Fruit fly (Drosophila melanogaster) whole organism, embryonic: ENCODE results near the gene EAChm.
A peak's percentile ranks its signal among the peaks of the same experiment; 100 is the strongest.

Source experiments
- CG10979 ChIP-seq: fragments of 200-800 bp; sonication (Bioruptor generic); optimal IDR thresholded peaks from 2 replicates; lab custom pipeline; 2018; ENCODE audit warnings: missing biosample characterization, mild to moderate bottlenecking, missing genetic modification characterization, moderate library complexity
- CG11504 ChIP-seq: fragments of 200-800 bp; sonication (Bioruptor generic); optimal IDR thresholded peaks from 3 replicates; lab custom pipeline; 2019; ENCODE audit warnings: missing biosample characterization, mild to moderate bottlenecking, missing genetic modification characterization, moderate library complexity
- CG12219 ChIP-seq: fragments of 200-800 bp; sonication (Bioruptor generic); optimal IDR thresholded peaks from 3 replicates; lab custom pipeline; 2018; ENCODE audit warnings: missing biosample characterization, mild to moderate bottlenecking, missing genetic modification characterization
- CG12769 ChIP-seq: fragments of 200-800 bp; sonication (Bioruptor generic); optimal IDR thresholded peaks from 2 replicates; lab custom pipeline; 2019; ENCODE audit warnings: missing biosample characterization, mild to moderate bottlenecking, missing genetic modification characterization, moderate library complexity
- CG13296 ChIP-seq: fragments of 200-800 bp; sonication (Bioruptor generic); optimal IDR thresholded peaks from 3 replicates; lab custom pipeline; 2018; ENCODE audit warnings: missing biosample characterization, mild to moderate bottlenecking, missing genetic modification characterization
- CG14050 ChIP-seq: fragments of 200-800 bp; sonication (Bioruptor generic); IDR thresholded peaks from 3 replicates; pipeline ENCODE4 v1.3.6; 2022; ENCODE audit warnings: missing biosample characterization, missing genetic modification characterization
- CG14441 ChIP-seq: fragments of 200-800 bp; sonication (Bioruptor generic); IDR thresholded peaks from 2 replicates; pipeline ENCODE4 v1.3.6; 2022; ENCODE audit warnings: missing biosample characterization, missing genetic modification characterization
- CG15011 ChIP-seq: fragments of 200-800 bp; sonication (Bioruptor generic); optimal IDR thresholded peaks from 3 replicates; lab custom pipeline; 2018; ENCODE audit warnings: missing biosample characterization, mild to moderate bottlenecking, missing genetic modification characterization
- CG16779 ChIP-seq: fragments of 200-800 bp; sonication (Bioruptor generic); IDR thresholded peaks from 2 replicates; pipeline ENCODE4 v1.3.6; 2022; ENCODE audit warnings: missing biosample characterization, missing genetic modification characterization
- CG16815 ChIP-seq: fragments of 200-800 bp; sonication (Bioruptor generic); optimal IDR thresholded peaks from 3 replicates; lab custom pipeline; 2017; ENCODE audit warnings: missing biosample characterization, mild to moderate bottlenecking, missing genetic modification characterization
- CG18476 ChIP-seq: fragments of 200-800 bp; sonication (Bioruptor generic); optimal IDR thresholded peaks from 2 replicates; lab custom pipeline; 2016; ENCODE audit warnings: missing biosample characterization, mild to moderate bottlenecking, missing genetic modification characterization
- CG2712 ChIP-seq: fragments of 200-800 bp; optimal IDR thresholded peaks from 3 replicates; lab custom pipeline; 2019; ENCODE audit warnings: missing biosample characterization, mild to moderate bottlenecking, missing genetic modification characterization, moderate library complexity
- CG32772 ChIP-seq: fragments of 200-800 bp; sonication (Bioruptor generic); IDR thresholded peaks from 2 replicates; pipeline ENCODE4 v1.3.6; 2022; ENCODE audit warnings: missing biosample characterization, missing genetic modification characterization
- CG7839 ChIP-seq: fragments of 200-800 bp; sonication (Bioruptor generic); optimal IDR thresholded peaks from 3 replicates; lab custom pipeline; 2018; ENCODE audit warnings: missing biosample characterization, mild to moderate bottlenecking, missing genetic modification characterization, moderate library complexity
- CG7963 ChIP-seq: fragments of 200-800 bp; sonication (Bioruptor generic); IDR thresholded peaks from 3 replicates; pipeline ENCODE4 v1.3.6; 2022; ENCODE audit warnings: missing biosample characterization, missing genetic modification characterization; ENCODE audit not compliant: partially characterized antibody
- CTCF ChIP-seq: fragments of 200-800 bp; sonication (Bioruptor generic); optimal IDR thresholded peaks from 2 replicates; lab custom pipeline; 2017; ENCODE audit warnings: missing biosample characterization, mild to moderate bottlenecking, missing genetic modification characterization, moderate library complexity
- Drgx ChIP-seq: fragments of 200-800 bp; sonication (Bioruptor generic); IDR thresholded peaks from 2 replicates; pipeline ENCODE4 v1.3.6; 2022; ENCODE audit warnings: missing biosample characterization, missing genetic modification characterization
- Eip74EF ChIP-seq, 2 experiments: fragments of 200-800 bp in 1 of 2; fragments of >200 bp in 1 of 2; sonication (Bioruptor generic) in 1 of 2; optimal IDR thresholded peaks; 2 replicates each; lab custom pipeline; 2017 to 2019; ENCODE audit warnings: missing biosample characterization in 2 of 2, missing genetic modification characterization in 2 of 2, mild to moderate bottlenecking in 1 of 2, moderate library complexity in 1 of 2
- Ets65A ChIP-seq: fragments of 200-800 bp; sonication (Bioruptor generic); peaks from one replicate; lab custom pipeline; 2016; ENCODE audit warnings: missing biosample characterization, missing genetic modification characterization
- HHEX ChIP-seq: fragments of 200-800 bp; sonication (Bioruptor generic); optimal IDR thresholded peaks from 3 replicates; lab custom pipeline; 2017; ENCODE audit warnings: missing biosample characterization, mild to moderate bottlenecking, missing genetic modification characterization, missing genetic modification reagents
- Lhr ChIP-seq: fragments of 200-800 bp; sonication (Bioruptor generic); optimal IDR thresholded peaks from 3 replicates; lab custom pipeline; 2017; ENCODE audit warnings: mild to moderate bottlenecking, missing biosample characterization, missing genetic modification reagents, missing genetic modification characterization
- Meics ChIP-seq: fragments of 200-800 bp; sonication (Bioruptor generic); optimal IDR thresholded peaks from 2 replicates; lab custom pipeline; 2017; ENCODE audit warnings: missing biosample characterization, mild to moderate bottlenecking, missing genetic modification characterization
- Myb ChIP-seq: fragments of 200-800 bp; sonication (Bioruptor generic); optimal IDR thresholded peaks from 2 replicates; lab custom pipeline; 2016; ENCODE audit warnings: missing biosample characterization, missing genetic modification characterization
- Rx ChIP-seq: fragments of 200-800 bp; sonication (Bioruptor generic); IDR thresholded peaks from 2 replicates; pipeline ENCODE4 v1.3.6; 2022; ENCODE audit warnings: missing biosample characterization, missing genetic modification characterization
- ap ChIP-seq: fragments of 200-800 bp; sonication (Bioruptor generic); IDR thresholded peaks from 2 replicates; pipeline ENCODE4 v1.3.6; 2022; ENCODE audit warnings: missing biosample characterization, missing genetic modification characterization
- bab2 ChIP-seq: fragments of 200-800 bp; sonication (Bioruptor generic); optimal IDR thresholded peaks from 2 replicates; lab custom pipeline; 2016; ENCODE audit warnings: missing biosample characterization, missing genetic modification characterization
- cad ChIP-seq: fragments of >200 bp; optimal IDR thresholded peaks from 2 replicates; lab custom pipeline; 2017; ENCODE audit warnings: missing biosample characterization, missing genetic modification characterization
- chm ChIP-seq: fragments of 200-800 bp; sonication (Bioruptor generic); IDR thresholded peaks from 2 replicates; pipeline ENCODE4 v1.3.6; 2022; ENCODE audit warnings: missing biosample characterization, missing genetic modification characterization
- croc ChIP-seq: fragments of 200-800 bp; sonication (Bioruptor generic); conservative IDR thresholded peaks from 3 replicates; pipeline ENCODE4 v1.3.6; 2022; ENCODE audit warnings: missing biosample characterization, missing genetic modification characterization
- cwo ChIP-seq: fragments of 200-800 bp; sonication (Bioruptor generic); optimal IDR thresholded peaks from 3 replicates; lab custom pipeline; 2017; ENCODE audit warnings: missing biosample characterization, missing genetic modification characterization, mild to moderate bottlenecking, moderate library complexity, missing genetic modification reagents
- dpn ChIP-seq, 2 experiments: fragments of 200-800 bp; sonication (Bioruptor generic); optimal IDR thresholded peaks; 3 replicates each; lab custom pipeline; 2016; ENCODE audit warnings: missing biosample characterization in 2 of 2, missing genetic modification characterization in 2 of 2
- fd96Cb ChIP-seq: fragments of 200-800 bp; sonication (Bioruptor generic); optimal IDR thresholded peaks from 2 replicates; lab custom pipeline; 2018; ENCODE audit warnings: missing biosample characterization, mild to moderate bottlenecking, missing genetic modification characterization, moderate library complexity
- gem ChIP-seq: fragments of 200-800 bp; sonication (Bioruptor generic); optimal IDR thresholded peaks from 2 replicates; lab custom pipeline; 2019; ENCODE audit warnings: missing biosample characterization, mild to moderate bottlenecking, missing genetic modification characterization, moderate library complexity
- grau ChIP-seq: fragments of 200-800 bp; optimal IDR thresholded peaks from 3 replicates; lab custom pipeline; 2019; ENCODE audit warnings: missing biosample characterization, mild to moderate bottlenecking, missing genetic modification characterization, moderate library complexity
- mirr ChIP-seq: fragments of 200-800 bp; sonication (Bioruptor generic); optimal IDR thresholded peaks from 3 replicates; lab custom pipeline; 2018; ENCODE audit warnings: missing biosample characterization, mild to moderate bottlenecking, missing genetic modification characterization
- nerfin-1 ChIP-seq: fragments of 200-800 bp; sonication (Bioruptor generic); optimal IDR thresholded peaks from 3 replicates; lab custom pipeline; 2019; ENCODE audit warnings: missing biosample characterization, mild to moderate bottlenecking, missing genetic modification characterization, moderate library complexity
- peb ChIP-seq: fragments of 200-800 bp; sonication (Bioruptor generic); IDR thresholded peaks from 2 replicates; pipeline ENCODE4 v1.3.6; 2022; ENCODE audit warnings: missing biosample characterization, missing genetic modification characterization
- psq ChIP-seq: fragments of 200-800 bp; sonication (Bioruptor generic); optimal IDR thresholded peaks from 2 replicates; lab custom pipeline; 2017; ENCODE audit warnings: missing biosample characterization, missing genetic modification characterization
- ranshi ChIP-seq: fragments of 200-800 bp; sonication (Bioruptor generic); IDR thresholded peaks from 2 replicates; pipeline ENCODE4 v1.3.6; 2022; ENCODE audit warnings: missing biosample characterization, missing genetic modification characterization
- sima ChIP-seq: fragments of 200-800 bp; sonication (Bioruptor generic); optimal IDR thresholded peaks from 2 replicates; lab custom pipeline; 2016; ENCODE audit warnings: missing biosample characterization, missing genetic modification characterization
- tin ChIP-seq: fragments of 200-800 bp; sonication (Bioruptor generic); optimal IDR thresholded peaks from 3 replicates; lab custom pipeline; 2016; ENCODE audit warnings: missing biosample characterization, missing genetic modification characterization
- trem ChIP-seq: fragments of 200-800 bp; optimal IDR thresholded peaks from 3 replicates; lab custom pipeline; 2019; ENCODE audit warnings: missing biosample characterization, mild to moderate bottlenecking, missing genetic modification characterization, moderate library complexity
- twi ChIP-seq: fragments of 200-800 bp; optimal IDR thresholded peaks from 2 replicates; lab custom pipeline; 2019; ENCODE audit warnings: missing biosample characterization, mild to moderate bottlenecking, missing genetic modification characterization, moderate library complexity
- vvl ChIP-seq: fragments of 200-800 bp; sonication (Bioruptor generic); IDR thresholded peaks from 2 replicates; pipeline ENCODE4 v1.3.6; 2022; ENCODE audit warnings: missing biosample characterization, missing genetic modification characterization
- wdn ChIP-seq: fragments of 200-800 bp; sonication (Bioruptor generic); IDR thresholded peaks from 2 replicates; pipeline ENCODE4 v1.3.6; 2022; ENCODE audit warnings: missing biosample characterization, missing genetic modification characterization

The EAChm gene

dm6 chr3L:15011638-15012335, 42.8 kb upstream of the EAChm start (continued):
- TF ChIP-seq chm (GFP tag; lab: Robert Waterston, UW) (peak; percentile 65; the same call in 1 of the 2 replicates), ap (peak; percentile 56; the same call in 1 of the 2 replicates), tin (GFP tag; lab: Kevin White, UChicago) (peak; percentile 65), CG10979 (tag; lab: Kevin White, UChicago) (peak; percentile 78)

- TF ChIP-seq bab2 (GFP tag; lab: Kevin White, UChicago) (no peak), fd96Cb (no peak), CG18476 (GFP tag; lab: Kevin White, UChicago) (no peak), CG7963 (GFP tag; lab: Robert Waterston, UW) (no peak), vvl (GFP tag; lab: Robert Waterston, UW) (no peak), cwo (no peak), trem (tag; lab: Kevin White, UChicago) (no peak), tin (GFP tag; lab: Kevin White, UChicago) (peak; percentile 2), CG11504 (tag; lab: Kevin White, UChicago) (peak; percentile 20), CG12219 (GFP tag; lab: Kevin White, UChicago) (no peak), mirr (GFP tag; lab: Kevin White, UChicago) (no peak), Drgx (GFP tag; lab: Robert Waterston, UW) (peak; percentile 45; the same call in 1 of the 2 replicates), CG12769 (tag; lab: Kevin White, UChicago) (no peak), CG7839 (peak; percentile 2), peb (GFP tag; lab: Robert Waterston, UW) (no peak), CG2712 (tag; lab: Kevin White, UChicago) (peak; percentile 23), gem (tag; lab: Kevin White, UChicago) (peak; percentile 28), Ets65A (GFP tag; lab: Kevin White, UChicago) (peak; percentile 62), Meics (GFP tag; lab: Kevin White, UChicago) (no peak), grau (tag; lab: Kevin White, UChicago) (peak; percentile 73), Eip74EF (GFP tag; optimal IDR thresholded peaks at IDR 0.05; lab: Kevin White, UChicago) (no peak)
These were observed 41.3 kb upstream of the EAChm start for dm6 chr3L:15013296-15013695.

- peak; percentile 41 for TF ChIP-seq twi
- peak; percentile 50; the same call in 1 of the 2 replicates for TF ChIP-seq Rx (GFP tag; lab: Robert Waterston, UW)
- TF ChIP-seq psq (GFP tag; lab: Kevin White, UChicago), result peak; percentile 45
- TF ChIP-seq CG14441 (GFP tag; lab: Robert Waterston, UW), result peak; percentile 81
- 0 out of 2 replicates have a peak, but pooled peaks have one; percentile 11 for TF ChIP-seq CG16779 (GFP tag; lab: Robert Waterston, UW)
- no peak for TF ChIP-seq sima (GFP tag; lab: Kevin White, UChicago)
- TF ChIP-seq cad (GFP tag; lab: Kevin White, UChicago), result no peak
- peak; percentile 84 for TF ChIP-seq HHEX (GFP tag; lab: Kevin White, UChicago)
- peak; percentile 33 to 82 for TF ChIP-seq dpn (GFP tag; optimal IDR thresholded peaks at IDR 0.05; lab: Kevin White, UChicago)
- peak; percentile 55 for TF ChIP-seq CG32772 (GFP tag; lab: Robert Waterston, UW)
- peak; percentile 89 for TF ChIP-seq CG10979 (tag; lab: Kevin White, UChicago)
- peak; percentile 38; the same call in 1 of the 3 replicates for TF ChIP-seq croc (GFP tag; lab: Robert Waterston, UW)
- TF ChIP-seq Myb (GFP tag; lab: Kevin White, UChicago), result no peak
- TF ChIP-seq CTCF (GFP tag; lab: Kevin White, UChicago), result peak; percentile 59
- TF ChIP-seq CG16815 (GFP tag; lab: Kevin White, UChicago), result peak; percentile 59
- peak; percentile 83 for TF ChIP-seq ranshi
- peak; percentile 80 for TF ChIP-seq CG14050
- TF ChIP-seq wdn (GFP tag; lab: Robert Waterston, UW), result no peak
- TF ChIP-seq CG15011, result no peak
- TF ChIP-seq Ets65A (GFP tag; lab: Kevin White, UChicago), result peak; percentile 82
- TF ChIP-seq nerfin-1 (tag; lab: Kevin White, UChicago), result peak; percentile 78
- TF ChIP-seq CG13296 (GFP tag; lab: Kevin White, UChicago), result peak; percentile 82
- no peak for TF ChIP-seq Lhr (GFP tag; lab: Kevin White, UChicago)
These were observed 40.5 kb upstream of the EAChm start, which contains the start of gene Reck for dm6 chr3L:15013957-15014692. Gene Reck (minus strand): TSS chr3L:15014062.
